Fruit fly (Drosophila melanogaster) whole organism, prepupa: ENCODE results near the gene CG32189.

ENCODE experiments used
- CG7368 ChIP-seq: fragments of 200-800 bp; sonication (Bioruptor generic); optimal IDR thresholded peaks from 3 replicates; lab custom pipeline; 2016; ENCODE audit warnings: missing biosample characterization, missing genetic modification characterization
- CG9139 ChIP-seq: fragments of 200-800 bp; sonication (Bioruptor generic); optimal IDR thresholded peaks from 3 replicates; lab custom pipeline; 2017; ENCODE audit warnings: missing biosample characterization, mild to moderate bottlenecking, missing genetic modification characterization
- Hr38 ChIP-seq: sonication (Bioruptor generic); optimal IDR thresholded peaks from 2 replicates; lab custom pipeline; 2016; ENCODE audit warnings: missing biosample characterization, missing genetic modification characterization
- Lpt ChIP-seq: fragments of 200-800 bp; sonication (Bioruptor generic); optimal IDR thresholded peaks from 3 replicates; lab custom pipeline; 2016; ENCODE audit warnings: missing biosample characterization, missing genetic modification characterization

dm6 chr3L:17791467-17791494, 43.7 kb downstream of the CG32189 start, which contains the start of gene CG42815:
- TF ChIP-seq Hr38 (GFP tag; lab: Kevin White, UChicago) (no peak), CG9139 (GFP tag; lab: Kevin White, UChicago) (no peak), Lpt (GFP tag; lab: Kevin White, UChicago) (no peak), CG7368 (GFP tag; lab: Kevin White, UChicago) (no peak)
